Fruit fly (Drosophila melanogaster): ENCODE results near the gene CG15385.

DNA sequence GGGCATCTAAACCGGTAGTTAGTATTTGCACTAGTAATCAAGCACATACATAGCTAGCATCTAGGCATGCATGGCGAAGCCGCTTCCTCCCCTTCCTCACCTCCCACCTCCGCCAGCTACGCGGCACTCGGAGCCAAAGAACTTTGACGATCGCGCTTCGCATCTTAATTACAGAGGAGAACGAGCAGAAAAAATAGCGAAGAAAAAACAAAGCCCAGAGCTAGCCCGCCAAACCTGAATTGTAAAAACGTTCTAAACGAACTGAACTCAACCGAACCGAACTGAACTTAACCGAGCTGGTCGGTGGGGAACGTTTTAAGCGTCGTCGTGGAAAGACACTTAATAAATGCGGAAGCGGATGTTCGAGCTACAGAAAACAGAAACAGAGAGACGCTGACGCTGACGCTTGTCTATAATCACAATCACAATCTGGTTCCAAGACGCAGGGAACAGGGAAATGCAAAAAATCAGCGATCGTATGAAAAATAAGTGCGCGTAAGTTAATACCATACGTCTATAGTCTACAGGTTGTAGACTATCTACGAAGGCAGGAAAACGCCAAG, 43.4 kb downstream of the CG15385 start:
- TF ChIP-seq CG8478 (optimal IDR thresholded peaks at IDR 0.05) = no peak
- no peak for TF ChIP-seq pan (optimal IDR thresholded peaks at IDR 0.05)
